Fruit fly (Drosophila melanogaster): ENCODE data around the gene Nt5b.

Gene Nt5b

dm6 chrX:18395157-18395556 is 14.8 kb downstream of the Nt5b start:
- no peak for TF ChIP-seq CTCF (optimal IDR thresholded peaks at IDR 0.05)
- TF ChIP-seq CG8478 (optimal IDR thresholded peaks at IDR 0.05): no peak

- TF ChIP-seq CG8478 (optimal IDR thresholded peaks at IDR 0.05): no peak
- no peak for TF ChIP-seq CTCF (optimal IDR thresholded peaks at IDR 0.05)
Observed at dm6 chrX:18386784-18387183, 23.2 kb downstream of the Nt5b start, which contains the start of gene Tsf1. Tsf1 (plus strand) TSS chrX:18387084.

- TF ChIP-seq CTCF (optimal IDR thresholded peaks at IDR 0.05): no peak
- no peak for TF ChIP-seq CG8478 (optimal IDR thresholded peaks at IDR 0.05)
Observed at dm6 chrX:18385801-18386200, 24.1 kb downstream of the Nt5b start.

dm6 chrX:18385056-18385455 is 24.9 kb downstream of the Nt5b start, which contains the start of gene betaCOP:
betaCOP (minus strand) TSS chrX:18385242.
- TF ChIP-seq CTCF (optimal IDR thresholded peaks at IDR 0.05): peak; percentile 39 to 58
- no peak for TF ChIP-seq CG8478 (optimal IDR thresholded peaks at IDR 0.05)

- TF ChIP-seq CG8478 (optimal IDR thresholded peaks at IDR 0.05) (no peak), CTCF (optimal IDR thresholded peaks at IDR 0.05) (no peak)
Observed at dm6 chrX:18379791-18380190, 30.2 kb downstream of the Nt5b start, which contains the start of the genes por and CG6179. por (minus strand) TSS chrX:18379854. CG6179 (plus strand) TSS chrX:18380082.

- TF ChIP-seq CG8478 (optimal IDR thresholded peaks at IDR 0.05) (no peak), CTCF (optimal IDR thresholded peaks at IDR 0.05) (no peak)
Observed at dm6 chrX:18374421-18374935, 35.5 kb downstream of the Nt5b start.

DNA sequence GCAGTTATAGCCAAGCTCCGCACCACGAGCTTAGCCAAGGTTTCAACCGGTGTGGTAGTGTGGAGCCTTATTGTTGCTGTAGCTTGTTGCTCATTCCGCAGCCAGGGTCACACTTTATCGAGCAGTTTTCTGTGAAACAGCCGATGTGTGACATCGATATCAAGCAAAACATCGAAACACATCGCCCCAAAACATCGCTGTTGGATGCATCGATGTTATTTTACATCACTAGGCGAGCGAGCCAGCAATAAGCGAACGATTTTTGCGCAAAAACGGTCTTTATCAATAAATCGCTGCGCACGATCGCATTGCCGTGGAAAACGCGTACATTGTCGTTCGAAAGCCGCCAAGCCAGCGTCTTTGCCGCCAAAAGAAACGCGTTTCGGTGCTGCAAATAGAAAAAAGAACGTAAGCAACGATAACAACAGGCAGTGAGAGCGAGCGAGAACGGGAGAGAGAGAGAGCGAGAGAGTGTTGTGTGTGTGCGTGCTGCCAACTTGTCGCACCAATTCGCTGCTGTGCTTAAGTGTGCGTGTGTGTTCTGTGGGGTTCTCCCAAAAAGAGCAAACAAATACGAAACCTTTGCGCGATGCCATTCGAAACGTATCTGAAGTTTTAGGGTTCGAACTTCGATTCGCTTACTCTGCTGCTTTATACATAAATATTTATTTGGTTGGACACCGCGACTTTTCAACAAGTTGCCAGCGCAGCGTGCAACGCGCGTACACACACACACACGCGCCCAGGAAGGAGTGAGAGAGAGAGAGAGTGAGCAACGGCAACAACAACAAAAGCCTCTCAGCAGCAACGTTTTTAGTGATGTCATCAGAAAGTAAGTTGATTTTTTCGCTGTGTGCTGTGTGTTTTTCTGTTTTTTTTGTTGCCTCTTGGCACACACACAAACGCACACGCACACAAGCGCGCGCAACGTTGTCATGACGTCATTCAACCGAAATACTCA is 38.9 kb downstream of the Nt5b start:
- TF ChIP-seq CG8478 (optimal IDR thresholded peaks at IDR 0.05) (no peak), CTCF (optimal IDR thresholded peaks at IDR 0.05) (peak; percentile 72)

DNA sequence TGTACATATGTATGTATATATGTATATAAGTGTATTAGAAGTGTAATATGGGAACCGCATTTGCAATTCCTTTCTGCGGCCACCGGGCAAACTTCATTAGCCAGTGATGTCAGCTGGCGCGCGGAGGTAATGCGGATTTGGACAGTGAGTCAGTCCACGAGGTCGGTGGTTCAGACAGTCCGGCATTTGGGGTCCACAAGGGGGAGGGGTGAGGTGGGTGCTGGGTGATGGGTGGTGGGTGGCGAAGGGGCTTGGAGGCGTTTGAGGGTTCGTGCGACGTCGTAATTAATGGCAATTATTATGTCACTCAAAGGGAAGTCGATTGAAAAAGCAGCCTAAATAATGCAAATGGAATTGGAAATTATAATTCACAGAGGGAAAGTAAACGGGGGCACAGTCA is 40.2 kb downstream of the Nt5b start:
- TF ChIP-seq CTCF (optimal IDR thresholded peaks at IDR 0.05): no peak
- TF ChIP-seq CG8478 (optimal IDR thresholded peaks at IDR 0.05): no peak

- TF ChIP-seq CG8478 (optimal IDR thresholded peaks at IDR 0.05): no peak
- TF ChIP-seq CTCF (optimal IDR thresholded peaks at IDR 0.05): no peak
Observed at dm6 chrX:18368644-18368998, 41.3 kb downstream of the Nt5b start.

DNA sequence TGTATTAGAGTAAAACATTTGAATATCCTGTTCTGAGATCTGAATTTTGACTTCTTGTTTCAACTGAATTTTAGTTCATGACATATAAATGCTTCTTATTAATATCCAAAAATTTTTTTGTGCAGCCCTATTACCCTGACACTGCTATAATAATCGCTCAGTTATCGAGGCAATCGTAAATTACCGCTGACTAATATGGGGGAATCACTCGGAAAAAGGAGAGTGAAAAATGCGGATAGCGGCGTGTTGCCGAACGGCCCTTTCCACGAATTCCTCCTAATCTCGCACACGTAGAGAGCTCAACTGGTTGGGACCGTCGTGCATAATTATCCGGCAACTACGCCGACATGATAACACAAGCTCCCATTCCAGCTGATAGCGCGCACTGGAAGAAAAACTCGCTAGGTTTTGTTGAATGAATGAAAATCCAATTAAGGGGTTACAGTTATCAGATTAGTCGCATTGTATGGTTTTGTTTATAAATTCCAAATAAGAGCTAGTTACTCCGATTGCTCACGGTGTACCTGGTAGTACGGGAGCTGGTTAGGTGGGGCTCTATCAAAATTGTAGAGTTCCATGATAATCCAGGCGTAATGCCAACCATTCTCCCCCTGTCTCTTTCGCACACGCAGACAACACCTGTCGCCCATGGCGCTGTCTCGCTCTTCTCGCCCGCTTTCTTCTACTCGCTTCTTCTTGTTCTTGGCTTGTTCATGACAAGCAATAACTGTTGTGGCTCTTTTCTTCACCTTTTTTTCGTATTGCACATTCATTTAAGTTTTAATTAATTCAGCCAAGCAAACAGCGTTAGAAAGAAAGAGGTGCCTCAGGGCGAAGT is 41.9 kb downstream of the Nt5b start:
- no peak for TF ChIP-seq CTCF (optimal IDR thresholded peaks at IDR 0.05)
- no peak for TF ChIP-seq CG8478 (optimal IDR thresholded peaks at IDR 0.05)

DNA sequence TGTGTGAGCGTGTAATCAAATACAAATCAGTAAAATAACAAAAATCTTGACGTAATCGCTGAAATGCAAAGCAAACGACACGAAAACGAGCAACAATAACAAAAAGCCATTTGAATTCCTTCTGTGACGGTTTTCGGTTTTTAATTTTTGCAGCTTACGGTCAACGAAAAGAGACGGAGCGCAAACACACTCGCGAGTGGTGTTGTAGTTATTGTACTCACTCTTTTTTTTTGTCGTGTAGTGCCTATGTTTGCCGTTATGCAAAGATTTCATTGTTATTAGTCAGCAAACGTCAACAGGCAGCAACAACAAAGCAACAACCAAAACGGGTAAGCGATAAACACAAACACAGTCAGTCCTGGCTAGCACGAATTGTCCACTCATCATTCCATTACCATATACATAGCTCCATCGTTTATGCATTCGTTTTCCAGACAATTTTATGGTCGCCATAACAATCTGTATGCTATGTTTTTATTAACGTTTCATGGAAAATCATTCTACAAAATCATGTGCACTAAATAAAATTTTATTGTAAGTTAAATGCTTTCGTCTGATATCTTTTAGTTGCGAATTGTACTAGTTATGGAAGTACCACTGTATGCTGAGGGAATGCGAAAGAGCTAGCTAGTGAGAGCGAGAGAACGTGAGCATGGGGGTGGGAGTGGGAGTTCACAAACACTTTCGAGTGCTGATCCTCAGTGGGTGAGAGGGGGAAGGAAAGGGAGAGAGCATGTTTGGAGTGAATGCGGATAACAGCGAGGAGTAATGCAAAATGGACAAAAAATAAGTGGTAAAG is 42.9 kb downstream of the Nt5b start:
- no peak for TF ChIP-seq CTCF (optimal IDR thresholded peaks at IDR 0.05)
- no peak for TF ChIP-seq CG8478 (optimal IDR thresholded peaks at IDR 0.05)

DNA sequence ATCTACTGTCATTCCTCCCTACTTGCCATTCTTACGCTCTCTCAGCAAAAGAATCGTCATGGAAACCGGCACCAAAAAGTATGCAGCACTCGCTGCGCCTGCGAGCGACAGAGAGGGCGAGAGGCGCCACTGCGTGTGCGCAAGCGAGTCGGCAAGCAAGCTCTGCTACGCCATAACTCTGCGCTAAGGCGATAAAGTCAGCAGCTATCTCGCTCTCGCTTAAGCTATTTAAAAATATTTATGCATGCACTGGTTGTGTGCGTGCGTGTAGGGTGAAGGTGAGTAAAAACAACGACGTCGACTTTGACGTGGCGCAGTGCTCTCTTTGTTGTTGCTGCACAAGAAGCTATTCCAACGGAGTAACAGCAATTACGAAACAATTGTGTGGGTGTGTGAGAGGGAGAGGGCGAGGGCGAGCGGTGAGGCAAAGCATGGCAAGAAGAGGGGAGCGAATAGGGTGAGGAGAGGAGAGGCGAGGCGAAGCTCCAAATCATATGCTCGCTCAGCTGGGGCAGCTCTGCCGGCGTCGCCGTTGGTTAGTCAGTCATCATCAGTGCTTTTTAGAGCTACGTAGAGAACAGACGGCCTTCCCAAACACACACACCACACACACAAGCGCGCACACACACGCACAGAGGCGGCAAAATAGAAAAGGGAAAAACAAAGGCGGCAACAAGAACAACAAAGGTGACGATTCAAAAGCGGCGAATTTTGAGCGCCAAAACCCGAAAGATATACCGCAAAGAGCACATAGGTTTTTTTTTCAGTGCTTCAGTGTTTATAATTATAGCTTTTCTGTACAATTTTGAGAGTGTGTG is 43.7 kb downstream of the Nt5b start, which contains the start of gene CrebB:
TSS of gene CrebB (plus strand) at position 325 of the 818 bp plus-strand sequence.
- TF ChIP-seq CTCF (optimal IDR thresholded peaks at IDR 0.05) (no peak), CG8478 (optimal IDR thresholded peaks at IDR 0.05) (no peak)

DNA sequence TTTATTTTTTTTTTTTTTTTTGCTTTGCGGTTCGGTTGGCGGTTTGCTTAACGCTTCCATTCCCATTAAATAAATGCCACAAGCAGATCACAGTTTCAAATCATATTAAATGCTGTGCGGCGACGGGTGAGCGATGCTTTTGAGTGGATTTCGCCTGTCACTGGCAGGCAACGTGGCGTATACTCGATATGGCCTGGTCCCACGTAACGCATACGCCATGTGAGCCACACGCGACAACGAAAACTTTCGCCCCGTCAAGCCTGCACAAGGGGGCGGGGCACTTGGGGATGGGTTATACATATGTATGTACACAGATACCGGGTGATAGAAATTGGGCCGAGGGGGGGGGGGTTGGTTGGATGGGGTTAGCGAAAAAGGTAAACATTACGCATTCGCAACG is 44.9 kb downstream of the Nt5b start:
- TF ChIP-seq CTCF (optimal IDR thresholded peaks at IDR 0.05) (no peak), CG8478 (optimal IDR thresholded peaks at IDR 0.05) (no peak)
